Worm (Caenorhabditis elegans): ENCODE results near the gene grsp-3.

The grsp-3 gene

ce11 chrIV:7098509-7099065 is 33.1 kb downstream of the grsp-3 start, which contains the start of gene ZC477.4:
Gene ZC477.4 (minus strand): TSS chrIV:7098784.
- TF ChIP-seq fos-1 (tag; optimal IDR thresholded peaks at IDR 0.05): no peak
- peak; percentile 31 for TF ChIP-seq nfya-1 (tag; optimal IDR thresholded peaks at IDR 0.05; ENCODE audit: insufficient read depth)
- TF ChIP-seq unc-62 (GFP tag; optimal IDR thresholded peaks at IDR 0.05): no peak

ce11 chrIV:7097450-7097849 is 34.3 kb downstream of the grsp-3 start:
- TF ChIP-seq ceh-9 (tag; optimal IDR thresholded peaks at IDR 0.05) (no peak), eor-1 (tag; optimal IDR thresholded peaks at IDR 0.05) (no peak), fkh-10 (GFP tag; optimal IDR thresholded peaks at IDR 0.05) (no peak)

ce11 chrIV:7096097-7096496 is 35.6 kb downstream of the grsp-3 start:
- TF ChIP-seq unc-62 (GFP tag; optimal IDR thresholded peaks at IDR 0.05) (no peak), lin-39 (tag; optimal IDR thresholded peaks at IDR 0.05) (peak; percentile 0)

ce11 chrIV:7095396-7095964 is 36.2 kb downstream of the grsp-3 start:
- TF ChIP-seq fkh-10 (GFP tag; optimal IDR thresholded peaks at IDR 0.05): no peak
- TF ChIP-seq nhr-23 (tag; optimal IDR thresholded peaks at IDR 0.05): peak; percentile 72
- TF ChIP-seq pha-4 (tag; optimal IDR thresholded peaks at IDR 0.05): peak; percentile 24
- TF ChIP-seq snpc-4 (tag; optimal IDR thresholded peaks at IDR 0.05): peak; percentile 43

- TF ChIP-seq nhr-28 (tag; optimal IDR thresholded peaks at IDR 0.05) (no peak), elt-2 (tag; optimal IDR thresholded peaks at IDR 0.05) (peak; percentile 75), pqm-1 (tag; optimal IDR thresholded peaks at IDR 0.05) (peak; percentile 24), pha-4 (tag; optimal IDR thresholded peaks at IDR 0.05) (peak; percentile 85)
Measured at ce11 chrIV:7094216-7094758, 37.4 kb downstream of the grsp-3 start, which contains the start of gene deb-1. Gene deb-1 (minus strand): TSS chrIV:7094266.

- TF ChIP-seq egl-27 (tag; optimal IDR thresholded peaks at IDR 0.05) (peak; percentile 75), egl-5 (tag; optimal IDR thresholded peaks at IDR 0.05) (peak; percentile 47), ceh-82 (tag; optimal IDR thresholded peaks at IDR 0.05) (peak; percentile 22), elt-3 (tag; optimal IDR thresholded peaks at IDR 0.05) (no peak), unc-39 (tag; optimal IDR thresholded peaks at IDR 0.05) (no peak), pqm-1 (tag; optimal IDR thresholded peaks at IDR 0.05) (peak; percentile 90), fos-1 (tag; optimal IDR thresholded peaks at IDR 0.05) (peak; percentile 40), elt-1 (tag; optimal IDR thresholded peaks at IDR 0.05) (peak; percentile 24), nhr-28 (tag; optimal IDR thresholded peaks at IDR 0.05) (no peak), lin-39 (tag; optimal IDR thresholded peaks at IDR 0.05) (peak; percentile 86), elt-2 (tag; optimal IDR thresholded peaks at IDR 0.05) (peak; percentile 81), R02D3.7 (tag; optimal IDR thresholded peaks at IDR 0.05) (peak; percentile 77), fkh-10 (GFP tag; optimal IDR thresholded peaks at IDR 0.05) (peak; percentile 75), lsy-12 (tag; optimal IDR thresholded peaks at IDR 0.05) (peak; percentile 77), daf-12 (tag; optimal IDR thresholded peaks at IDR 0.05) (no peak), ceh-28 (tag; optimal IDR thresholded peaks at IDR 0.05) (peak; percentile 67), nhr-43 (tag; optimal IDR thresholded peaks at IDR 0.05; ENCODE audit: poor library complexity, severe bottlenecking) (peak; percentile 75), jun-1 (tag; optimal IDR thresholded peaks at IDR 0.05) (peak; percentile 78), pha-4 (tag; optimal IDR thresholded peaks at IDR 0.05) (peak; percentile 96), ama-1 (optimal IDR thresholded peaks at IDR 0.05) (peak; percentile 35), nhr-11 (tag; optimal IDR thresholded peaks at IDR 0.05) (no peak), tbx-2 (tag; optimal IDR thresholded peaks at IDR 0.05) (peak; percentile 46), lin-15B (tag; optimal IDR thresholded peaks at IDR 0.05) (peak; percentile 100), hmg-11 (tag; optimal IDR thresholded peaks at IDR 0.05) (peak; percentile 85), nhr-23 (tag; optimal IDR thresholded peaks at IDR 0.05) (peak; percentile 88), nhr-25 (tag; optimal IDR thresholded peaks at IDR 0.05) (peak; percentile 91), nhr-12 (tag; optimal IDR thresholded peaks at IDR 0.05) (no peak), nhr-67 (tag; optimal IDR thresholded peaks at IDR 0.05) (no peak), skn-1 (tag; optimal IDR thresholded peaks at IDR 0.05) (peak; percentile 82), unc-62 (GFP tag; optimal IDR thresholded peaks at IDR 0.05) (peak; percentile 14), nhr-76 (tag; optimal IDR thresholded peaks at IDR 0.05) (no peak), nhr-77 (tag; optimal IDR thresholded peaks at IDR 0.05) (no peak), zag-1 (tag; optimal IDR thresholded peaks at IDR 0.05) (no peak), nfya-1 (tag; optimal IDR thresholded peaks at IDR 0.05; ENCODE audit: insufficient read depth) (peak; percentile 94), nhr-237 (tag; optimal IDR thresholded peaks at IDR 0.05) (no peak), snpc-4 (tag; optimal IDR thresholded peaks at IDR 0.05) (peak; percentile 81)
Measured at ce11 chrIV:7084632-7085160, 47.0 kb downstream of the grsp-3 start, which contains the start of gene rps-4. Gene rps-4 (minus strand): TSS chrIV:7084682.
